Fruit fly (Drosophila melanogaster) whole organism, wandering third instar larva: Measurements from ENCODE around the gene EMC6.

Experiments
- CrebA ChIP-seq: fragments of 200-800 bp; sonication (Bioruptor generic); optimal IDR thresholded peaks from 2 replicates; lab custom pipeline; 2016; ENCODE audit warnings: missing biosample characterization, mild to moderate bottlenecking, missing genetic modification characterization, borderline replicate concordance
- Dif ChIP-seq: fragments of 200-275, 200-300 bp; sonication (Bioruptor generic); optimal IDR thresholded peaks from 2 replicates; lab custom pipeline; 2018; ENCODE audit warnings: missing biosample characterization, missing genetic modification characterization; ENCODE audit not compliant: partially characterized antibody
- Hr78 ChIP-seq: fragments of >200 bp; optimal IDR thresholded peaks from 2 replicates; lab custom pipeline; 2017; ENCODE audit warnings: missing biosample characterization, missing genetic modification characterization
- Hr83 ChIP-seq: fragments of 200-300 bp; sonication (Bioruptor generic); optimal IDR thresholded peaks from 2 replicates; lab custom pipeline; 2016; ENCODE audit warnings: missing biosample characterization, mild to moderate bottlenecking, missing genetic modification characterization, moderate library complexity; ENCODE audit not compliant: poor library complexity, severe bottlenecking
- OdsH ChIP-seq: fragments of 200-800 bp; sonication (Bioruptor generic); optimal IDR thresholded peaks from 2 replicates; lab custom pipeline; 2016; ENCODE audit warnings: missing biosample characterization, mild to moderate bottlenecking, missing genetic modification characterization
- Vsx2 ChIP-seq: fragments of 200-300, 225-300 bp; sonication (Bioruptor generic); optimal IDR thresholded peaks from 2 replicates; lab custom pipeline; 2018; ENCODE audit warnings: missing biosample characterization, missing genetic modification characterization; ENCODE audit not compliant: partially characterized antibody
- brk ChIP-seq: fragments of 200-800 bp; sonication (Bioruptor generic); optimal IDR thresholded peaks from 2 replicates; lab custom pipeline; 2016; ENCODE audit warnings: missing biosample characterization, mild to moderate bottlenecking, missing genetic modification characterization
- h ChIP-seq: fragments of 200-800 bp; sonication (Bioruptor generic); optimal IDR thresholded peaks from 3 replicates; lab custom pipeline; 2016; ENCODE audit warnings: missing biosample characterization, mild to moderate bottlenecking, missing genetic modification characterization
- jim ChIP-seq: fragments of 175-275, 200-325 bp; sonication (Bioruptor generic); optimal IDR thresholded peaks from 2 replicates; lab custom pipeline; 2016; ENCODE audit warnings: missing biosample characterization, mild to moderate bottlenecking, missing genetic modification characterization
- pan ChIP-seq: fragments of >200 bp; optimal IDR thresholded peaks from 2 replicates; lab custom pipeline; 2017
- rgr ChIP-seq: fragments of 200-800 bp; sonication (Bioruptor generic); optimal IDR thresholded peaks from 3 replicates; lab custom pipeline; 2016; ENCODE audit warnings: missing biosample characterization, mild to moderate bottlenecking, missing genetic modification characterization
- sv ChIP-seq: fragments of 200-800 bp; sonication (Bioruptor generic); optimal IDR thresholded peaks from 3 replicates; lab custom pipeline; 2016; ENCODE audit warnings: missing biosample characterization, missing genetic modification characterization
- usp ChIP-seq: fragments of >200 bp; optimal IDR thresholded peaks from 2 replicates; lab custom pipeline; 2017; ENCODE audit warnings: missing biosample characterization, missing genetic modification characterization

dm6 chr3R:24983537-24984501 lies 41.0 kb downstream of the EMC6 start, which contains the start of gene tnc:
- no peak for TF ChIP-seq CrebA (GFP tag; lab: Kevin White, UChicago)
- TF ChIP-seq rgr (GFP tag; lab: Kevin White, UChicago): peak; percentile 81
- peak; percentile 76 for TF ChIP-seq h
- TF ChIP-seq usp: no peak
- TF ChIP-seq brk (GFP tag; lab: Kevin White, UChicago): peak; percentile 37
- TF ChIP-seq jim (GFP tag; lab: Kevin White, UChicago): no peak
- no peak for TF ChIP-seq Vsx2
- TF ChIP-seq Dif: no peak
- no peak for TF ChIP-seq pan (lab: Kevin White, UChicago)
- peak; percentile 86 for TF ChIP-seq OdsH (GFP tag; lab: Kevin White, UChicago)
- TF ChIP-seq sv (GFP tag; lab: Kevin White, UChicago): no peak
- TF ChIP-seq Hr78 (GFP tag; lab: Kevin White, UChicago): no peak
- no peak for TF ChIP-seq Hr83 (GFP tag; lab: Kevin White, UChicago)
